Worm (Caenorhabditis elegans): ENCODE data around the gene rha-1.

The rha-1 gene

DNA sequence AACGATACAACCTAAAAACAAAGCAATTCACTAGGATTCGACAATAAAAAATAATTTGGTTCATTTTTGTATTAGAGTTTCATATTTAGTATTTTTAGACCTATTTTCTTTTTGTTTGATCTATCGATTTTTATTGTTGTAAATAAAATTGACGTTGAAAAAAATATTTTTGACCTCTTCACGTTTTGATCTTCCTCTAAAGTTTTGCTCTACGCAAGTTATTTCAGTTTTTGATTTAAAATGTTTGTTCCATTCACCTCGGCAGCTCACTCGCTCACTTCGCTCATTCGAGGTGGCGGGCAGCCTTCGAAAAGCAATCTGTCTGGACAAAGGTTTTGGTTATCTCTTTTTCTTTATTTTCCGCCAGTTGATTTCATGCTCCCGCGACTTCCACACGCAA lies 47.3 kb upstream of the rha-1 start, which contains the start of gene enol-1 (continued):
- TF ChIP-seq B0261.1 (tag; optimal IDR thresholded peaks at IDR 0.05) (no peak), aptf-3 (GFP tag; IDR thresholded peaks at IDR 0.05) (no peak), nhr-120 (GFP tag; IDR thresholded peaks at IDR 0.05) (no peak), ztf-22 (GFP tag; optimal IDR thresholded peaks at IDR 0.05) (no peak), sptf-2 (GFP tag; optimal IDR thresholded peaks at IDR 0.05) (no peak), ztf-28 (GFP tag; IDR thresholded peaks at IDR 0.05) (no peak), snpc-4 (GFP tag; optimal IDR thresholded peaks at IDR 0.05) (no peak), snpc-4 (tag; optimal IDR thresholded peaks at IDR 0.05) (no peak), hrde-1 (tag; optimal IDR thresholded peaks at IDR 0.05; ENCODE audit: borderline replicate concordance) (no peak), nhr-90 (tag; optimal IDR thresholded peaks at IDR 0.05) (no peak), lin-54 (GFP tag; optimal IDR thresholded peaks at IDR 0.05) (peak; percentile 15), ceh-58 (GFP tag; IDR thresholded peaks at IDR 0.05) (no peak), madf-10 (tag; optimal IDR thresholded peaks at IDR 0.05) (no peak), K11D2.4 (GFP tag; IDR thresholded peaks at IDR 0.05) (0 out of 2 replicates have a peak, but pooled peaks have one; percentile 14), lin-35 (GFP tag; optimal IDR thresholded peaks at IDR 0.05) (no peak), ceh-79 (tag; optimal IDR thresholded peaks at IDR 0.05) (no peak), B0336.3 (GFP tag; IDR thresholded peaks at IDR 0.05) (no peak; the same call in 1 of the 2 replicates), madf-6 (GFP tag; IDR thresholded peaks at IDR 0.05) (peak; percentile 90), nhr-80 (tag; optimal IDR thresholded peaks at IDR 0.05) (no peak), ccch-3 (GFP tag; optimal IDR thresholded peaks at IDR 0.05) (no peak), aptf-2 (GFP tag; conservative IDR thresholded peaks at IDR 0.05) (no peak), athp-1 (tag; optimal IDR thresholded peaks at IDR 0.05) (peak; percentile 5), let-607 (tag; optimal IDR thresholded peaks at IDR 0.05) (no peak), repo-1 (tag; optimal IDR thresholded peaks at IDR 0.05) (no peak), B0035.1 (tag; optimal IDR thresholded peaks at IDR 0.05) (no peak), D2030.7 (GFP tag; IDR thresholded peaks at IDR 0.05) (peak; percentile 65; the same call in 1 of the 2 replicates), cebp-1 (GFP tag; IDR thresholded peaks at IDR 0.05) (no peak), cebp-1 (tag; optimal IDR thresholded peaks at IDR 0.05) (peak; percentile 12), ztf-25 (GFP tag; IDR thresholded peaks at IDR 0.05) (no peak), him-1 (tag; optimal IDR thresholded peaks at IDR 0.05) (no peak), unc-130 (GFP tag; optimal IDR thresholded peaks at IDR 0.05) (peak; percentile 45), F57A8.1 (GFP tag; optimal IDR thresholded peaks at IDR 0.05) (no peak), lsl-1 (GFP tag; optimal IDR thresholded peaks at IDR 0.05) (peak; percentile 34), mes-4 (tag; optimal IDR thresholded peaks at IDR 0.05) (no peak), F57C9.4 (tag; optimal IDR thresholded peaks at IDR 0.05) (no peak), bed-1 (GFP tag; IDR thresholded peaks at IDR 0.05) (no peak), zfh-2 (GFP tag; conservative IDR thresholded peaks at IDR 0.05) (no peak), dox-1 (GFP tag; IDR thresholded peaks at IDR 0.05) (no peak), sea-2 (GFP tag; IDR thresholded peaks at IDR 0.05) (no peak), akir-1 (GFP tag; optimal IDR thresholded peaks at IDR 0.05) (no peak), ceh-100 (GFP tag; IDR thresholded peaks at IDR 0.05) (no peak), xnd-1 (tag; optimal IDR thresholded peaks at IDR 0.05) (peak; percentile 66), attf-5 (GFP tag; optimal IDR thresholded peaks at IDR 0.05) (no peak), ets-4 (GFP tag; optimal IDR thresholded peaks at IDR 0.05) (no peak), sdz-38 (tag; optimal IDR thresholded peaks at IDR 0.05) (no peak), Y53F4B.3 (GFP tag; IDR thresholded peaks at IDR 0.05) (no peak), rcor-1 (GFP tag; IDR thresholded peaks at IDR 0.05) (no peak), C17E4.6 (GFP tag; IDR thresholded peaks at IDR 0.05) (no peak), attf-3 (GFP tag; conservative IDR thresholded peaks at IDR 0.05) (no peak), mel-28 (tag; optimal IDR thresholded peaks at IDR 0.05; ENCODE audit: borderline replicate concordance) (no peak)
